Worm (Caenorhabditis elegans) whole organism, L3 larva: Measurements from ENCODE around the gene ncx-10.

ENCODE experiments used
- ceh-28 ChIP-seq: fragments of 150-350 bp; optimal IDR thresholded peaks from 2 replicates; lab custom pipeline; 2014; ENCODE audit warnings: missing biosample characterization, missing genetic modification reagents, missing genetic modification characterization
- ceh-82 ChIP-seq: fragments of 150-350 bp; optimal IDR thresholded peaks from 2 replicates; lab custom pipeline; 2014; ENCODE audit warnings: missing biosample characterization, missing genetic modification characterization
- jun-1 ChIP-seq: fragments of 150-350 bp; optimal IDR thresholded peaks from 2 replicates; lab custom pipeline; 2014; ENCODE audit warnings: missing biosample characterization, missing genetic modification reagents, missing genetic modification characterization
- mdl-1 ChIP-seq: fragments of 150-350 bp; optimal IDR thresholded peaks from 2 replicates; lab custom pipeline; 2014; ENCODE audit warnings: missing biosample characterization, missing genetic modification characterization
- nfya-1 ChIP-seq: sonication (generic microtip); optimal IDR thresholded peaks from 2 replicates; lab custom pipeline; 2017; ENCODE audit warnings: missing genetic modification characterization, mild to moderate bottlenecking, missing compliant biosample characterization, antibody characterized with exemption, moderate library complexity; ENCODE audit not compliant: insufficient read depth
- pha-4 ChIP-seq: fragments of 150-350 bp; optimal IDR thresholded peaks from 2 replicates; lab custom pipeline; 2014; ENCODE audit warnings: missing biosample characterization, missing genetic modification reagents, missing genetic modification characterization
- tbx-2 ChIP-seq: sonication (generic microtip); optimal IDR thresholded peaks from 2 replicates; lab custom pipeline; 2016; ENCODE audit warnings: mild to moderate bottlenecking, missing genetic modification characterization, missing compliant biosample characterization
- unc-62 ChIP-seq: fragments of 150-350 bp; sonication (generic microtip); optimal IDR thresholded peaks from 4 replicates; lab custom pipeline; 2014; ENCODE audit warnings: missing biosample characterization, missing genetic modification reagents, missing genetic modification characterization
- ztf-4 ChIP-seq: fragments of 150-350 bp; optimal IDR thresholded peaks from 2 replicates; lab custom pipeline; 2014; ENCODE audit warnings: missing biosample characterization, missing genetic modification characterization

DNA sequence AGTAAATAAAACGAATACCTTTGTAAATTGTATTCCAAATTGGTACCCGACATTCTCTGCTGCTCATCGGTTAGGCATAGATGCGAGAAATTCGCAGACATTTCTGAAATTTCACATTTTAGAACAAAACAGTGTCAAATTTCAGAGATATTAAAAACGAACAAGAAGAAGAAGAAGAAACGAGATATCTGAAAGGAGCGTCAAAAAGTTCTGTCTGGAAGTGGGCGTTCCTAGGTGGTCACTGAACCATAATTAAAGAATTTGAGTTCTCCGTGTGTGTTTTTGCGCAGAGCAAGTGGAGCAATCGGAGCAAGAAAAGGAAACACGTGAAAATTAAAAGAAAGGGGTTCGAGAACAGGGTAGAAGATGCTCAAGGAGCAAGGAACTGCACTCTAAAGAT lies 33.1 kb downstream of the ncx-10 start, which contains the start of gene F40A3.7:
- TF ChIP-seq unc-62 (GFP tag; lab: Kevin White, UChicago): no peak
- TF ChIP-seq ceh-28: no peak
- TF ChIP-seq nfya-1 (tag; lab: Kevin White, UChicago): no peak
- TF ChIP-seq jun-1 (tag; lab: Kevin White, UChicago): no peak
- no peak for TF ChIP-seq pha-4
- TF ChIP-seq tbx-2: no peak
- no peak for TF ChIP-seq ceh-82 (tag; lab: Kevin White, UChicago)
- TF ChIP-seq ztf-4 (tag; lab: Kevin White, UChicago): no peak
- no peak for TF ChIP-seq mdl-1 (tag; lab: Kevin White, UChicago)
